Worm (Caenorhabditis elegans): ENCODE data around the gene grd-7.

ce11 chrX:7233127-7234073 lies 35.9 kb downstream of the grd-7 start:
- no peak for TF ChIP-seq sea-1 (GFP tag; conservative IDR thresholded peaks at IDR 0.05)
- TF ChIP-seq flt-1 (GFP tag; IDR thresholded peaks at IDR 0.05): no peak
- no peak for TF ChIP-seq F13C5.2 (tag; optimal IDR thresholded peaks at IDR 0.05)
- no peak for TF ChIP-seq hmg-4 (GFP tag; optimal IDR thresholded peaks at IDR 0.05)
- no peak for TF ChIP-seq ama-1 (optimal IDR thresholded peaks at IDR 0.05)
- no peak for TF ChIP-seq B0310.2 (tag; optimal IDR thresholded peaks at IDR 0.05)
- no peak for TF ChIP-seq hmbx-1 (tag; optimal IDR thresholded peaks at IDR 0.05)
- TF ChIP-seq scrt-1 (GFP tag; IDR thresholded peaks at IDR 0.05): no peak
- no peak for TF ChIP-seq tbx-37 (GFP tag; conservative IDR thresholded peaks at IDR 0.05)
- no peak for TF ChIP-seq hnd-1 (tag; optimal IDR thresholded peaks at IDR 0.05)
- no peak for TF ChIP-seq tbx-11 (GFP tag; IDR thresholded peaks at IDR 0.05)

Measured in whole organism, early embryonic.